Worm (Caenorhabditis elegans) whole organism, L4 larva: ENCODE measurements around the gene ifb-1.

Experiments
- F26F4.8 ChIP-seq: fragments of 200-800 bp; sonication (Bioruptor generic); conservative IDR thresholded peaks from 2 replicates; pipeline ENCODE4 v1.3.6; 2022; ENCODE audit warnings: missing genetic modification characterization, missing compliant biosample characterization
- F44E2.7 ChIP-seq: fragments of 200-800 bp; sonication (Bioruptor generic); IDR thresholded peaks from 2 replicates; pipeline ENCODE4 v2.1.2; 2022; ENCODE audit warnings: missing genetic modification characterization, missing compliant biosample characterization
- F49E8.2 ChIP-seq: sonication (generic microtip); optimal IDR thresholded peaks from 2 replicates; lab custom pipeline; 2016; ENCODE audit warnings: missing compliant biosample characterization, mild to moderate bottlenecking, missing genetic modification characterization, borderline replicate concordance
- R02D3.7 ChIP-seq: fragments of 150-350 bp; sonication (generic microtip); optimal IDR thresholded peaks from 3 replicates; lab custom pipeline; 2014; ENCODE audit warnings: missing biosample characterization, missing genetic modification characterization
- T20F7.1 ChIP-seq: fragments of 200-800 bp; sonication (Bioruptor generic); optimal IDR thresholded peaks from 2 replicates; lab custom pipeline; 2018; ENCODE audit warnings: mild to moderate bottlenecking, missing genetic modification characterization, missing compliant biosample characterization
- T26A8.4 ChIP-seq: fragments of 200-800 bp; sonication (Bioruptor generic); IDR thresholded peaks from 2 replicates; pipeline ENCODE4 v1.3.6; 2022; ENCODE audit warnings: missing genetic modification characterization, missing compliant biosample characterization
- Y48G9A.11 ChIP-seq: fragments of 200-800 bp; sonication (Bioruptor generic); IDR thresholded peaks from 2 replicates; pipeline ENCODE4 v1.3.6; 2022; ENCODE audit warnings: missing genetic modification reagents, missing genetic modification characterization, missing compliant biosample characterization
- Y75B8A.6 ChIP-seq: fragments of 200-800 bp; sonication (Bioruptor generic); IDR thresholded peaks from 2 replicates; pipeline ENCODE4 v1.3.6; 2022; ENCODE audit warnings: missing genetic modification reagents, missing genetic modification characterization, missing compliant biosample characterization
- aha-1 ChIP-seq: fragments of 150-350 bp; peaks from one replicate; lab custom pipeline; 2014; ENCODE audit warnings: missing biosample characterization, missing genetic modification characterization
- aly-2 ChIP-seq: sonication (generic microtip); optimal IDR thresholded peaks from 2 replicates; lab custom pipeline; 2018; ENCODE audit warnings: missing biosample characterization, missing genetic modification characterization
- arid-1 ChIP-seq: fragments of 200-800 bp; sonication (Bioruptor generic); conservative IDR thresholded peaks from 2 replicates; pipeline ENCODE4 v1.3.6; 2022; ENCODE audit warnings: missing genetic modification reagents, missing genetic modification characterization, missing compliant biosample characterization
- ceh-20 ChIP-seq: fragments of 200-800 bp; sonication (Bioruptor generic); IDR thresholded peaks from 2 replicates; pipeline ENCODE4 v1.3.6; 2022; ENCODE audit warnings: missing genetic modification reagents, missing genetic modification characterization, missing compliant biosample characterization
- ceh-44 ChIP-seq: fragments of 200-800 bp; sonication (Bioruptor generic); IDR thresholded peaks from 2 replicates; pipeline ENCODE4 v1.3.6; 2022; ENCODE audit warnings: missing genetic modification reagents, missing genetic modification characterization, missing compliant biosample characterization
- ceh-62 ChIP-seq: sonication (generic microtip); optimal IDR thresholded peaks from 2 replicates; lab custom pipeline; 2017; ENCODE audit warnings: missing biosample characterization, missing genetic modification characterization
- cey-2 ChIP-seq: sonication (generic microtip); optimal IDR thresholded peaks from 3 replicates; lab custom pipeline; 2017; ENCODE audit warnings: missing genetic modification characterization, mild to moderate bottlenecking, missing compliant biosample characterization, antibody characterized with exemption, borderline replicate concordance; ENCODE audit not compliant: insufficient read depth
- daf-19 ChIP-seq: fragments of 200-800 bp; sonication (Bioruptor generic); conservative IDR thresholded peaks from 2 replicates; pipeline ENCODE4 v1.3.6; 2022; ENCODE audit warnings: missing genetic modification characterization, missing compliant biosample characterization
- daf-8 ChIP-seq: fragments of 200-800 bp; sonication (Bioruptor generic); IDR thresholded peaks from 2 replicates; pipeline ENCODE4 v1.3.6; 2022; ENCODE audit warnings: missing genetic modification characterization, missing compliant biosample characterization
- dmd-9 ChIP-seq: fragments of 200-800 bp; sonication (Bioruptor generic); IDR thresholded peaks from 2 replicates; pipeline ENCODE4 v1.3.6; 2022; ENCODE audit warnings: missing genetic modification reagents, missing genetic modification characterization, missing compliant biosample characterization
- dpl-1 ChIP-seq: fragments of 150-350 bp; optimal IDR thresholded peaks from 2 replicates; lab custom pipeline; 2014; ENCODE audit warnings: missing biosample characterization, missing genetic modification reagents, missing genetic modification characterization
- duxl-1 ChIP-seq: sonication (generic microtip); optimal IDR thresholded peaks from 2 replicates; lab custom pipeline; 2016; ENCODE audit warnings: mild to moderate bottlenecking, missing genetic modification characterization, moderate library complexity, missing compliant biosample characterization; ENCODE audit not compliant: poor library complexity
- dve-1 ChIP-seq: sonication (generic microtip); optimal IDR thresholded peaks from 2 replicates; lab custom pipeline; 2017; ENCODE audit warnings: antibody characterized with exemption, mild to moderate bottlenecking, missing genetic modification characterization, missing compliant biosample characterization; ENCODE audit not compliant: insufficient read depth
- egl-27 ChIP-seq: sonication (generic microtip); optimal IDR thresholded peaks from 3 replicates; lab custom pipeline; 2017; ENCODE audit warnings: missing biosample characterization, missing genetic modification reagents, missing genetic modification characterization
- fkh-10 ChIP-seq: fragments of 150-350 bp; optimal IDR thresholded peaks from 2 replicates; lab custom pipeline; 2014; ENCODE audit warnings: missing biosample characterization, missing genetic modification reagents, missing genetic modification characterization
- gei-8 ChIP-seq: fragments of 200-800 bp; sonication (Bioruptor generic); optimal IDR thresholded peaks from 2 replicates; lab custom pipeline; 2018; ENCODE audit warnings: mild to moderate bottlenecking, missing genetic modification characterization, missing compliant biosample characterization
- hlh-11 ChIP-seq: fragments of 200-800 bp; sonication (Bioruptor generic); optimal IDR thresholded peaks from 2 replicates; lab custom pipeline; 2018; ENCODE audit warnings: mild to moderate bottlenecking, missing genetic modification characterization, missing compliant biosample characterization
- hlh-30 ChIP-seq: sonication (generic microtip); optimal IDR thresholded peaks from 2 replicates; lab custom pipeline; 2017; ENCODE audit warnings: antibody characterized with exemption, mild to moderate bottlenecking, missing genetic modification characterization, missing compliant biosample characterization; ENCODE audit not compliant: insufficient read depth
- hmg-1.1 ChIP-seq: fragments of 200-800 bp; sonication (Bioruptor generic); IDR thresholded peaks from 2 replicates; pipeline ENCODE4 v1.3.6; 2022; ENCODE audit warnings: missing genetic modification reagents, missing genetic modification characterization, missing compliant biosample characterization
- lim-7 ChIP-seq: fragments of 200-800 bp; sonication (Bioruptor generic); IDR thresholded peaks from 2 replicates; pipeline ENCODE4 v1.3.6; 2022; ENCODE audit warnings: missing genetic modification characterization, missing compliant biosample characterization
- lin-1 ChIP-seq: fragments of 200-800 bp; sonication (Bioruptor generic); IDR thresholded peaks from 2 replicates; pipeline ENCODE4 v1.3.6; 2022; ENCODE audit warnings: missing genetic modification reagents, missing genetic modification characterization, missing compliant biosample characterization
- lsy-2 ChIP-seq, 2 experiments: fragments of 150-350 bp in 1 of 2; sonication (generic microtip) in 1 of 2; optimal IDR thresholded peaks; 2 replicates each; lab custom pipeline; 2014 to 2017; ENCODE audit warnings: missing biosample characterization in 2 of 2, missing genetic modification characterization in 2 of 2
- mxl-2 ChIP-seq: fragments of 200-800 bp; sonication (Bioruptor generic); conservative IDR thresholded peaks from 2 replicates; pipeline ENCODE4 v1.3.6; 2022; ENCODE audit warnings: missing genetic modification reagents, missing genetic modification characterization, missing compliant biosample characterization
- mxl-3 ChIP-seq: fragments of 200-800 bp; sonication (Bioruptor generic); optimal IDR thresholded peaks from 2 replicates; lab custom pipeline; 2018; ENCODE audit warnings: mild to moderate bottlenecking, missing genetic modification characterization, missing compliant biosample characterization
- nhr-10 ChIP-seq: fragments of 150-350 bp; optimal IDR thresholded peaks from 2 replicates; lab custom pipeline; 2014; ENCODE audit warnings: missing biosample characterization, missing genetic modification characterization
- nhr-102 ChIP-seq: sonication (generic microtip); optimal IDR thresholded peaks from 2 replicates; lab custom pipeline; 2016; ENCODE audit warnings: mild to moderate bottlenecking, missing genetic modification characterization, moderate library complexity, missing compliant biosample characterization
- nhr-111 ChIP-seq: fragments of 200-800 bp; sonication (Bioruptor generic); optimal IDR thresholded peaks from 2 replicates; lab custom pipeline; 2018; ENCODE audit warnings: mild to moderate bottlenecking, missing genetic modification characterization, missing compliant biosample characterization
- nhr-25 ChIP-seq: sonication (generic microtip); optimal IDR thresholded peaks from 2 replicates; lab custom pipeline; 2017; ENCODE audit warnings: missing genetic modification characterization, mild to moderate bottlenecking, missing compliant biosample characterization, antibody characterized with exemption, moderate library complexity, borderline replicate concordance; ENCODE audit not compliant: insufficient read depth
- nhr-28 ChIP-seq: fragments of 150-350 bp; optimal IDR thresholded peaks from 2 replicates; lab custom pipeline; 2014; ENCODE audit warnings: missing biosample characterization, missing genetic modification characterization
- nhr-6 ChIP-seq: fragments of 150-350 bp; optimal IDR thresholded peaks from 2 replicates; lab custom pipeline; 2014; ENCODE audit warnings: missing biosample characterization, missing genetic modification characterization
- nhr-76 ChIP-seq: fragments of 150-350 bp; optimal IDR thresholded peaks from 2 replicates; lab custom pipeline; 2014; ENCODE audit warnings: missing biosample characterization, missing genetic modification characterization
- php-3 ChIP-seq: fragments of 200-800 bp; sonication (Bioruptor generic); IDR thresholded peaks from 2 replicates; pipeline ENCODE4 v1.3.6; 2022; ENCODE audit warnings: missing genetic modification reagents, missing genetic modification characterization, missing compliant biosample characterization
- pqm-1 ChIP-seq: sonication (generic microtip); optimal IDR thresholded peaks from 2 replicates; lab custom pipeline; 2017; ENCODE audit warnings: missing biosample characterization, missing genetic modification characterization
- saeg-2 ChIP-seq: fragments of 200-800 bp; sonication (Bioruptor generic); IDR thresholded peaks from 2 replicates; pipeline ENCODE4 v1.3.6; 2022; ENCODE audit warnings: missing genetic modification reagents, missing genetic modification characterization, missing compliant biosample characterization
- skn-1 ChIP-seq: fragments of 150-350 bp; optimal IDR thresholded peaks from 2 replicates; lab custom pipeline; 2014; ENCODE audit warnings: missing biosample characterization, missing genetic modification characterization
- snpc-1.2 ChIP-seq: fragments of 200-800 bp; sonication (Bioruptor generic); IDR thresholded peaks from 2 replicates; pipeline ENCODE4 v1.3.6; 2022; ENCODE audit warnings: missing genetic modification reagents, missing genetic modification characterization, missing compliant biosample characterization
- snpc-4 ChIP-seq: fragments of 150-350 bp; optimal IDR thresholded peaks from 2 replicates; lab custom pipeline; 2014; ENCODE audit warnings: missing biosample characterization, missing genetic modification characterization
- spr-3 ChIP-seq: fragments of 200-800 bp; sonication (Bioruptor generic); optimal IDR thresholded peaks from 2 replicates; lab custom pipeline; 2018; ENCODE audit warnings: mild to moderate bottlenecking, missing genetic modification characterization, missing compliant biosample characterization
- tra-1 ChIP-seq: fragments of 200-800 bp; sonication (Bioruptor generic); IDR thresholded peaks from 2 replicates; pipeline ENCODE4 v1.3.6; 2022; ENCODE audit warnings: missing genetic modification reagents, missing genetic modification characterization, missing compliant biosample characterization
- unc-130 ChIP-seq: sonication (generic microtip); optimal IDR thresholded peaks from 2 replicates; lab custom pipeline; 2016; ENCODE audit warnings: missing genetic modification reagents, missing genetic modification characterization, missing compliant biosample characterization
- zag-1 ChIP-seq: fragments of 150-350 bp; optimal IDR thresholded peaks from 2 replicates; lab custom pipeline; 2014; ENCODE audit warnings: missing biosample characterization, missing genetic modification characterization
- zip-11 ChIP-seq: fragments of 200-800 bp; sonication (Bioruptor generic); IDR thresholded peaks from 2 replicates; pipeline ENCODE4 v1.3.6; 2022; ENCODE audit warnings: missing genetic modification characterization, missing compliant biosample characterization
- zip-2 ChIP-seq: fragments of 150-350 bp; optimal IDR thresholded peaks from 2 replicates; lab custom pipeline; 2014; ENCODE audit warnings: missing biosample characterization, missing genetic modification characterization
- ztf-7 ChIP-seq: fragments of 150-350 bp; optimal IDR thresholded peaks from 2 replicates; lab custom pipeline; 2014; ENCODE audit warnings: missing biosample characterization, missing genetic modification characterization

ifb-1 gene

DNA sequence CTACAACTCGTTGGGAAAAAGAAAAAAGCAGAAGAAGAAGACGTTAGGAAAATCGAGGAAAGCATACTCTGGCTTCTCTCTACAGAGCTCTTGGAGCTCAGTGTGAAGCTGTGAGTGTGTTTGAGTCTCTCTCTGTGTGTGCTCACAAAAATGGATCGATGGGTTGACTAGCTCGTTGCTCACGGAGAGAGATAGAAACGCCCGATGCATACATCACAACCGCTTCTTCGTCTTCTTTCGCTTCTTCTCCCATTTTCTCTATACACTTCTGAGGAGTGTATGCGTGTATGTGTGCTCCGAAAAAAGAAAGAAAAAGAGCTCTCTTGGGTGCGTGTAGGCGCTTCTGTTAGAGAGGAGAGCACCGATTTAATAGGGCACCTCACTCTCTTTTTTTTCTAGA is 40.3 kb upstream of the ifb-1 start:
- no peak for TF ChIP-seq zip-11 (GFP tag; lab: Robert Waterston, UW)
- peak; percentile 70 to 71 for TF ChIP-seq lsy-2 (tag; optimal IDR thresholded peaks at IDR 0.05; lab: Kevin White, UChicago)
- no peak for TF ChIP-seq nhr-76 (tag; lab: Kevin White, UChicago)
- no peak for TF ChIP-seq F26F4.8 (GFP tag; lab: Robert Waterston, UW)
- no peak for TF ChIP-seq nhr-28 (tag; lab: Kevin White, UChicago)
- peak; percentile 86 for TF ChIP-seq hmg-1.1 (GFP tag; lab: Robert Waterston, UW)
- TF ChIP-seq F49E8.2 (tag; lab: Kevin White, UChicago), result no peak
- TF ChIP-seq ztf-7 (tag; lab: Kevin White, UChicago), result no peak
- TF ChIP-seq ceh-20 (GFP tag; lab: Robert Waterston, UW), result peak; percentile 46; the same call in 1 of the 2 replicates
- TF ChIP-seq hlh-11, result no peak
- TF ChIP-seq dmd-9 (GFP tag; lab: Robert Waterston, UW), result no peak
- TF ChIP-seq gei-8 (GFP tag; lab: Kevin White, UChicago), result no peak
- peak; percentile 15 for TF ChIP-seq dpl-1 (GFP tag; lab: Kevin White, UChicago)
- TF ChIP-seq nhr-25 (tag; lab: Kevin White, UChicago), result no peak
- TF ChIP-seq dve-1 (tag; lab: Kevin White, UChicago), result no peak
- TF ChIP-seq saeg-2 (GFP tag; lab: Robert Waterston, UW), result no peak
- TF ChIP-seq skn-1 (tag; lab: Kevin White, UChicago), result no peak
- TF ChIP-seq ceh-62 (tag; lab: Kevin White, UChicago), result no peak
- no peak for TF ChIP-seq T26A8.4 (GFP tag; lab: Robert Waterston, UW)
- TF ChIP-seq daf-19 (GFP tag; lab: Robert Waterston, UW), result peak; percentile 56; the same call in 1 of the 2 replicates
- no peak for TF ChIP-seq R02D3.7
- no peak for TF ChIP-seq Y75B8A.6 (GFP tag; lab: Robert Waterston, UW)
- no peak for TF ChIP-seq zip-2 (tag; lab: Kevin White, UChicago)
- no peak for TF ChIP-seq mxl-3
- TF ChIP-seq php-3, result no peak
- TF ChIP-seq snpc-1.2 (GFP tag; lab: Robert Waterston, UW), result no peak
- no peak for TF ChIP-seq daf-8 (GFP tag; lab: Robert Waterston, UW)
- no peak for TF ChIP-seq duxl-1 (tag; lab: Kevin White, UChicago)
- no peak for TF ChIP-seq pqm-1
- TF ChIP-seq arid-1 (GFP tag; lab: Robert Waterston, UW), result no peak
- TF ChIP-seq nhr-111 (GFP tag; lab: Kevin White, UChicago), result no peak
- no peak for TF ChIP-seq snpc-4 (tag; lab: Kevin White, UChicago)
- no peak for TF ChIP-seq hlh-30
- no peak for TF ChIP-seq ceh-44 (GFP tag; lab: Robert Waterston, UW)
- peak; percentile 84 for TF ChIP-seq fkh-10 (GFP tag; lab: Kevin White, UChicago)
- no peak for TF ChIP-seq spr-3
- TF ChIP-seq tra-1, result no peak
- peak; percentile 75 for TF ChIP-seq aha-1 (tag; lab: Kevin White, UChicago)
- no peak for TF ChIP-seq lim-7
- TF ChIP-seq F44E2.7 (GFP tag; lab: Robert Waterston, UW), result no peak
- TF ChIP-seq cey-2 (tag; lab: Kevin White, UChicago), result no peak
- no peak for TF ChIP-seq nhr-10
- no peak for TF ChIP-seq T20F7.1 (GFP tag; lab: Kevin White, UChicago)
- no peak for TF ChIP-seq nhr-102 (tag; lab: Kevin White, UChicago)
- TF ChIP-seq egl-27, result no peak
- TF ChIP-seq lin-1 (GFP tag; lab: Robert Waterston, UW), result no peak
- TF ChIP-seq zag-1 (tag; lab: Kevin White, UChicago), result no peak
- no peak for TF ChIP-seq unc-130 (GFP tag; lab: Kevin White, UChicago)
- no peak for TF ChIP-seq mxl-2 (GFP tag; lab: Robert Waterston, UW)
- TF ChIP-seq Y48G9A.11, result no peak
- TF ChIP-seq nhr-6, result no peak
- TF ChIP-seq aly-2 (tag; lab: Kevin White, UChicago), result no peak
